Worm (Caenorhabditis elegans): ENCODE data around the gene cyp-13A2.

Gene cyp-13A2

DNA sequence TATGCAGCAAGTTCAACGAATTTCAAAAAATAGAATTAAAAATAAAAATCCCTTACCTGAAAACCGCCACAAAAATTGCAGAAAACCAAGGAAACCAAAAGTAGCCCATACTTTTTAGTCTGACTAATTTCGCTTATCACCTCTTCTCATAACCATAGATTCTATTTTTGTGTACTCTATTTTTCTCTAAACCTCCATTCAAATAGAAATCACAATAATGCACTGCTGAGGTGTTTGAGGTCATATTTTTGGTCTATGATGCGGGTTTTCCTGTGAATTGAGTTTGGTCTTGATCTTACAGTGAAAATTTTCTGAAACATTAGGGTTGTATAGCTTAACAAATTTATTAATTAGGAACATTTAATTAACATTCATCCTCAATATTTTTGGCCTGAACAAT lies 5.6 kb downstream of the cyp-13A2 start, which contains the start of gene cyp-13A1:
Gene cyp-13A1 (minus strand): TSS at position 156 of the 400 bp plus-strand sequence.
- no peak for TF ChIP-seq sem-2 (GFP tag; optimal IDR thresholded peaks at IDR 0.05)
- TF ChIP-seq snpc-4 (tag; optimal IDR thresholded peaks at IDR 0.05), result no peak
- TF ChIP-seq elt-3 (tag; optimal IDR thresholded peaks at IDR 0.05), result no peak
- TF ChIP-seq cnd-1 (tag; optimal IDR thresholded peaks at IDR 0.05), result no peak
- TF ChIP-seq unc-62 (GFP tag; optimal IDR thresholded peaks at IDR 0.05), result no peak
- TF ChIP-seq blmp-1 (tag; optimal IDR thresholded peaks at IDR 0.05), result no peak
- no peak for TF ChIP-seq nhr-237 (tag; optimal IDR thresholded peaks at IDR 0.05)
- TF ChIP-seq nhr-12 (tag; optimal IDR thresholded peaks at IDR 0.05), result no peak
- TF ChIP-seq nhr-76 (tag; optimal IDR thresholded peaks at IDR 0.05), result no peak
- TF ChIP-seq ceh-43 (GFP tag; optimal IDR thresholded peaks at IDR 0.05), result no peak
- TF ChIP-seq ham-2 (GFP tag; optimal IDR thresholded peaks at IDR 0.05), result no peak
- no peak for TF ChIP-seq ces-1 (GFP tag; optimal IDR thresholded peaks at IDR 0.05)
- no peak for TF ChIP-seq bed-3 (GFP tag; optimal IDR thresholded peaks at IDR 0.05)

DNA sequence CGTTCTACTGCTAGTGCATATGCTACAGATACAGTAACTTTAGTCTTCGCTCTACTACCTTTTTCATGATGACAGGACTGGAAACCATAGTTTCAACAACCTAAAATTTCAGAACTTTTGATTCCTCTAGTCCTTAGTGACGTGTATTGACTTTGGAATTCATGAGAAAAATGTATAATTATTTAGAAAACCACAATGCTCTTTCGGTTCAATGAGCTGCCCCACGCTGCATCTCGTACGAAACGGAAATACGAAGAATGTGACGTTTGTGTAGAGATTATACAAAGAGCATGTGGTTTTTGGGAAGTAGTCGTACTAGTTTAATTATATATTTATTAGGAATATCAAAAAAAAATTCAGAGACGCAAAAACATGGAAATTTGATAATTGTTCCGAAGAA lies 8.9 kb downstream of the cyp-13A2 start:
- TF ChIP-seq drap-1 (GFP tag; optimal IDR thresholded peaks at IDR 0.05), result no peak
- no peak for TF ChIP-seq ztf-11 (tag; optimal IDR thresholded peaks at IDR 0.05)
- TF ChIP-seq bed-3 (GFP tag; optimal IDR thresholded peaks at IDR 0.05), result no peak

DNA sequence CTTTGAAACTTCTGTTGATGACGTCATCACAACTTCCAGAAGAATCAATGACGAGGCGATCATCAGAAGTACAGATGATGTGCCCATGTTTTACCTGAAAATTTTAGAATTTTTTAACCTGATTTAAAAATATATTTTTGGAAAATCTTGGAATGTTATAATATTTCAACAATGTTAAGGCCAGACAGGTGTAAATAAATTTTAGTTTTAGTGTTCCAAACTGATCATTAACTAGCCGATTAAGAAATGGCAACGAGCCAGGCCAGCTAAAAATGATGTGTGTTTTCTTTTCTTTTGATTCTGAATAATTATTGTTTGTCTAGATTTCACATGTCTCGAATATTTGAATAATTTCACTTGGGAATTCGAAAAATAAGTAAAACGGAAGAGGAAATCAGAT lies 11.6 kb downstream of the cyp-13A2 start, which contains the start of gene T10B9.9:
Gene T10B9.9 (minus strand): TSS at position 101 of the 400 bp plus-strand sequence.
- TF ChIP-seq zip-8 (tag; optimal IDR thresholded peaks at IDR 0.05) (peak; percentile 59), ces-1 (GFP tag; optimal IDR thresholded peaks at IDR 0.05) (no peak), nhr-12 (tag; optimal IDR thresholded peaks at IDR 0.05) (no peak)

DNA sequence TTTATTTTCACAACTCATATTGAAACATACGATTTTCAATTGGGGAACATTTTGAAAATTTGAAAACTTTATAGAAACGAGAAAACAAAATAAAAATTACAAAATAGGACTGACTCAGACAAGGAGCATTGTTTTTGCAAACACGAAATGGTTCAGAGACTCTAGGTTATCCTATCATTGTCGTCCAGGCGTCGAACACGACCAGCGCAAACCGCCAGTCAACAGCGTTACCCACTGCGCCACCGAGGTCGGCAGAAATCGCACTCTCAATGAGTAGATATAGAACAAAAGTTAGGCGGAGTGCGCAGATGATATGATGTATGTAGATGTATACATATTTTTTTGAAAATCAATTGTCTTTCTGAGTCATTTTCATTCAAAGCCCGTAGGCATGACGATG lies 12.8 kb downstream of the cyp-13A2 start:
- TF ChIP-seq flh-1 (GFP tag; optimal IDR thresholded peaks at IDR 0.05) (peak; percentile 70), unc-39 (tag; optimal IDR thresholded peaks at IDR 0.05) (no peak), ceh-83 (GFP tag; optimal IDR thresholded peaks at IDR 0.05) (peak; percentile 86), ceh-43 (GFP tag; optimal IDR thresholded peaks at IDR 0.05) (peak; percentile 73), ham-2 (GFP tag; optimal IDR thresholded peaks at IDR 0.05) (peak; percentile 68), elt-3 (tag; optimal IDR thresholded peaks at IDR 0.05) (no peak), nhr-237 (tag; optimal IDR thresholded peaks at IDR 0.05) (peak; percentile 1), lin-32 (GFP tag; optimal IDR thresholded peaks at IDR 0.05) (peak; percentile 79), hlh-1 (tag; optimal IDR thresholded peaks at IDR 0.05) (peak; percentile 79), lin-13 (tag; optimal IDR thresholded peaks at IDR 0.05) (peak; percentile 40), nhr-2 (tag; optimal IDR thresholded peaks at IDR 0.05) (no peak), ceh-39 (tag; optimal IDR thresholded peaks at IDR 0.05) (no peak), drap-1 (GFP tag; optimal IDR thresholded peaks at IDR 0.05) (peak; percentile 89), mab-5 (tag; optimal IDR thresholded peaks at IDR 0.05) (no peak), zip-8 (tag; optimal IDR thresholded peaks at IDR 0.05) (no peak), nhr-76 (tag; optimal IDR thresholded peaks at IDR 0.05) (no peak), ces-1 (GFP tag; optimal IDR thresholded peaks at IDR 0.05) (no peak), lsy-2 (tag; optimal IDR thresholded peaks at IDR 0.05) (no peak), unc-62 (GFP tag; optimal IDR thresholded peaks at IDR 0.05) (no peak), pha-4 (tag; optimal IDR thresholded peaks at IDR 0.05) (peak; percentile 78), mls-2 (tag; optimal IDR thresholded peaks at IDR 0.05) (peak; percentile 88), ztf-11 (tag; optimal IDR thresholded peaks at IDR 0.05) (peak; percentile 73), mep-1 (tag; optimal IDR thresholded peaks at IDR 0.05) (no peak), sptf-1 (tag; optimal IDR thresholded peaks at IDR 0.05) (peak; percentile 93), nhr-12 (tag; optimal IDR thresholded peaks at IDR 0.05) (no peak), elt-1 (tag; optimal IDR thresholded peaks at IDR 0.05; ENCODE audit: borderline replicate concordance, insufficient read depth) (peak; percentile 69), unc-120 (tag; optimal IDR thresholded peaks at IDR 0.05; ENCODE audit: poor library complexity, severe bottlenecking) (peak; percentile 58), cnd-1 (tag; optimal IDR thresholded peaks at IDR 0.05) (peak; percentile 90), bed-3 (GFP tag; optimal IDR thresholded peaks at IDR 0.05) (peak; percentile 76), nhr-28 (tag; optimal IDR thresholded peaks at IDR 0.05) (no peak), blmp-1 (tag; optimal IDR thresholded peaks at IDR 0.05) (no peak), M03D4.4 (tag; optimal IDR thresholded peaks at IDR 0.05) (peak; percentile 89), tbx-8 (GFP tag; optimal IDR thresholded peaks at IDR 0.05) (peak; percentile 71), sem-2 (GFP tag; optimal IDR thresholded peaks at IDR 0.05) (peak; percentile 85), snpc-4 (tag; optimal IDR thresholded peaks at IDR 0.05) (no peak)

Measured in whole organism, mixed stage, embryonic.